Fruit fly (Drosophila melanogaster) whole organism, embryonic: ENCODE results near the gene eIF2alpha.

Experiments
- CG11398 ChIP-seq: fragments of 200-800 bp; sonication (Bioruptor generic); optimal IDR thresholded peaks from 2 replicates; lab custom pipeline; 2016; ENCODE audit warnings: missing biosample characterization, missing genetic modification characterization
- CG11696 ChIP-seq: fragments of 200-800 bp; sonication (Bioruptor generic); IDR thresholded peaks from 2 replicates; pipeline ENCODE4 v1.3.6; 2022; ENCODE audit warnings: missing biosample characterization, missing genetic modification characterization
- CG12155 ChIP-seq: fragments of 200-800 bp; sonication (Bioruptor generic); optimal IDR thresholded peaks from 3 replicates; lab custom pipeline; 2016; ENCODE audit warnings: missing biosample characterization, missing genetic modification characterization
- CG1233 ChIP-seq: fragments of 200-800 bp; sonication (Bioruptor generic); optimal IDR thresholded peaks from 4 replicates; lab custom pipeline; 2018; ENCODE audit warnings: missing biosample characterization, mild to moderate bottlenecking, missing genetic modification characterization
- CG13296 ChIP-seq: fragments of 200-800 bp; sonication (Bioruptor generic); optimal IDR thresholded peaks from 3 replicates; lab custom pipeline; 2018; ENCODE audit warnings: missing biosample characterization, mild to moderate bottlenecking, missing genetic modification characterization
- CG13775 ChIP-seq: fragments of 200-800 bp; sonication (Bioruptor generic); optimal IDR thresholded peaks from 3 replicates; lab custom pipeline; 2017; ENCODE audit warnings: missing biosample characterization, mild to moderate bottlenecking, missing genetic modification characterization
- CG14860 ChIP-seq: fragments of 200-800 bp; sonication (Bioruptor generic); IDR thresholded peaks from 3 replicates; pipeline ENCODE4 v1.3.6; 2022; ENCODE audit warnings: missing biosample characterization, missing genetic modification characterization; ENCODE audit not compliant: partially characterized antibody
- CG16863 ChIP-seq: fragments of 200-800 bp; sonication (Bioruptor generic); optimal IDR thresholded peaks from 3 replicates; lab custom pipeline; 2016; ENCODE audit warnings: missing biosample characterization, missing genetic modification characterization
- CG17568 ChIP-seq: fragments of 200-800 bp; sonication (Bioruptor generic); optimal IDR thresholded peaks from 2 replicates; lab custom pipeline; 2018; ENCODE audit warnings: missing biosample characterization, mild to moderate bottlenecking, missing genetic modification characterization, moderate library complexity
- CG17612 ChIP-seq: fragments of 200-800 bp; sonication (Bioruptor generic); IDR thresholded peaks from 2 replicates; pipeline ENCODE4 v1.3.6; 2022; ENCODE audit warnings: missing biosample characterization, missing genetic modification characterization
- CG34224 ChIP-seq: fragments of 200-800 bp; sonication (Bioruptor generic); IDR thresholded peaks from 3 replicates; pipeline ENCODE4 v1.3.6; 2022; ENCODE audit warnings: missing biosample characterization, missing genetic modification characterization; ENCODE audit not compliant: partially characterized antibody
- CG4707 ChIP-seq: fragments of 200-800 bp; sonication (Bioruptor generic); optimal IDR thresholded peaks from 2 replicates; lab custom pipeline; 2018; ENCODE audit warnings: missing biosample characterization, mild to moderate bottlenecking, missing genetic modification characterization, moderate library complexity
- CG5245 ChIP-seq: fragments of 200-800 bp; sonication (Bioruptor generic); optimal IDR thresholded peaks from 3 replicates; lab custom pipeline; 2016; ENCODE audit warnings: missing biosample characterization, missing genetic modification characterization
- CG7357 ChIP-seq: fragments of 200-800 bp; sonication (Bioruptor generic); IDR thresholded peaks from 3 replicates; pipeline ENCODE4 v1.3.6; 2022; ENCODE audit warnings: missing biosample characterization, missing genetic modification characterization
- CG7556 ChIP-seq: fragments of 200-800 bp; sonication (Bioruptor generic); optimal IDR thresholded peaks from 2 replicates; lab custom pipeline; 2017; ENCODE audit warnings: missing biosample characterization, mild to moderate bottlenecking, missing genetic modification characterization
- CG8290 ChIP-seq, 3 experiments: fragments of 200-800 bp; sonication (Bioruptor generic); optimal IDR thresholded peaks; 2 replicates each; lab custom pipeline; 2016 to 2019; ENCODE audit warnings: missing biosample characterization in 3 of 3, missing genetic modification characterization in 3 of 3, mild to moderate bottlenecking in 2 of 3, moderate library complexity in 1 of 3
- CG8924 ChIP-seq: fragments of 200-800 bp; optimal IDR thresholded peaks from 3 replicates; lab custom pipeline; 2019; ENCODE audit warnings: missing biosample characterization, mild to moderate bottlenecking, missing genetic modification characterization, moderate library complexity
- CG9437 ChIP-seq: fragments of 200-800 bp; sonication (Bioruptor generic); optimal IDR thresholded peaks from 2 replicates; lab custom pipeline; 2018; ENCODE audit warnings: missing biosample characterization, mild to moderate bottlenecking, missing genetic modification characterization
- CG9817 ChIP-seq: fragments of 200-800 bp; sonication (Bioruptor generic); optimal IDR thresholded peaks from 2 replicates; lab custom pipeline; 2018; ENCODE audit warnings: missing biosample characterization, mild to moderate bottlenecking, missing genetic modification characterization, moderate library complexity
- Dbx ChIP-seq: fragments of 200-800 bp; sonication (Bioruptor generic); IDR thresholded peaks from 3 replicates; pipeline ENCODE4 v1.3.6; 2022; ENCODE audit warnings: missing biosample characterization, missing genetic modification characterization
- Dfd ChIP-seq, 2 experiments: fragments of >200 bp; optimal IDR thresholded peaks; 2 replicates each; lab custom pipeline; 2017; ENCODE audit warnings: missing biosample characterization in 2 of 2, missing genetic modification characterization in 2 of 2
- Ets65A ChIP-seq: fragments of 200-800 bp; sonication (Bioruptor generic); peaks from one replicate; lab custom pipeline; 2016; ENCODE audit warnings: missing biosample characterization, missing genetic modification characterization
- Gug ChIP-seq: fragments of 200-800 bp; sonication (Bioruptor generic); IDR thresholded peaks from 4 replicates; pipeline ENCODE4 v1.3.6; 2022; ENCODE audit warnings: missing biosample characterization, missing genetic modification characterization
- Mes4 ChIP-seq: fragments of 200-800 bp; sonication (Bioruptor generic); optimal IDR thresholded peaks from 2 replicates; lab custom pipeline; 2016; ENCODE audit warnings: missing biosample characterization, missing genetic modification characterization
- Neu2 ChIP-seq: fragments of 200-800 bp; sonication (Bioruptor generic); optimal IDR thresholded peaks from 3 replicates; lab custom pipeline; 2016; ENCODE audit warnings: missing biosample characterization, missing genetic modification characterization, borderline replicate concordance
- Opbp ChIP-seq: fragments of 200-800 bp; sonication (Bioruptor generic); IDR thresholded peaks from 3 replicates; pipeline ENCODE4 v1.3.6; 2022; ENCODE audit warnings: missing biosample characterization, missing genetic modification characterization; ENCODE audit not compliant: partially characterized antibody
- PHDP ChIP-seq: fragments of 200-800 bp; sonication (Bioruptor generic); optimal IDR thresholded peaks from 3 replicates; lab custom pipeline; 2018; ENCODE audit warnings: missing biosample characterization, mild to moderate bottlenecking, missing genetic modification characterization, moderate library complexity
- Ravus ChIP-seq: fragments of 200-800 bp; sonication (Bioruptor generic); IDR thresholded peaks from 2 replicates; pipeline ENCODE4 v1.3.6; 2022; ENCODE audit warnings: missing biosample characterization, missing genetic modification characterization
- TFAM ChIP-seq: fragments of 200-800 bp; sonication (Bioruptor generic); optimal IDR thresholded peaks from 2 replicates; lab custom pipeline; 2017; ENCODE audit warnings: missing biosample characterization, missing genetic modification characterization, inconsistent platforms
- Trl ChIP-seq, 3 experiments: fragments of >200 bp in 2 of 3; fragments of 200-800 bp in 1 of 3; sonication (Bioruptor generic) in 1 of 3; optimal IDR thresholded peaks; 2 replicates in 1 of 3; 3 replicates in 2 of 3; lab custom pipeline; 2016 to 2017; ENCODE audit warnings: missing biosample characterization in 1 of 3, missing genetic modification characterization in 1 of 3
- Usf ChIP-seq: fragments of 200-800 bp; sonication (Bioruptor generic); optimal IDR thresholded peaks from 2 replicates; lab custom pipeline; 2017; ENCODE audit warnings: missing genotype, missing biosample characterization, missing genetic modification characterization
- ab ChIP-seq: fragments of 200-800 bp; sonication (Bioruptor generic); optimal IDR thresholded peaks from 2 replicates; lab custom pipeline; 2016; ENCODE audit warnings: missing biosample characterization, missing genetic modification characterization
- abd-A ChIP-seq: fragments of 200-800 bp; sonication (Bioruptor generic); optimal IDR thresholded peaks from 3 replicates; lab custom pipeline; 2019; ENCODE audit warnings: missing biosample characterization, mild to moderate bottlenecking, missing genetic modification characterization, moderate library complexity
- az2 ChIP-seq: fragments of 200-800 bp; sonication (Bioruptor generic); optimal IDR thresholded peaks from 3 replicates; lab custom pipeline; 2016; ENCODE audit warnings: missing biosample characterization, missing genetic modification characterization
- bcd ChIP-seq: fragments of 200-800 bp; sonication (Bioruptor generic); optimal IDR thresholded peaks from 2 replicates; lab custom pipeline; 2017; ENCODE audit warnings: missing biosample characterization, mild to moderate bottlenecking, missing genetic modification characterization
- cad ChIP-seq: fragments of >200 bp; optimal IDR thresholded peaks from 2 replicates; lab custom pipeline; 2017; ENCODE audit warnings: missing biosample characterization, missing genetic modification characterization
- corto ChIP-seq: fragments of 200-800 bp; sonication (Bioruptor generic); optimal IDR thresholded peaks from 2 replicates; lab custom pipeline; 2016; ENCODE audit warnings: missing biosample characterization, mild to moderate bottlenecking, missing genetic modification characterization, moderate library complexity
- fru ChIP-seq: fragments of >200 bp; optimal IDR thresholded peaks from 2 replicates; lab custom pipeline; 2017
- ind ChIP-seq: fragments of 200-800 bp; sonication (Bioruptor generic); optimal IDR thresholded peaks from 3 replicates; lab custom pipeline; 2016; ENCODE audit warnings: missing biosample characterization, missing genetic modification characterization
- luna ChIP-seq: fragments of 200-800 bp; sonication (Bioruptor generic); optimal IDR thresholded peaks from 2 replicates; lab custom pipeline; 2016; ENCODE audit warnings: missing biosample characterization, missing genetic modification characterization
- otp ChIP-seq: fragments of 200-800 bp; sonication (Bioruptor generic); IDR thresholded peaks from 3 replicates; pipeline ENCODE4, ENCODE4 v1.3.6; 2022; ENCODE audit warnings: missing biosample characterization, missing genetic modification characterization
- phol ChIP-seq: fragments of 200-800 bp; sonication (Bioruptor generic); optimal IDR thresholded peaks from 3 replicates; lab custom pipeline; 2018; ENCODE audit warnings: missing biosample characterization, mild to moderate bottlenecking, missing genetic modification characterization, moderate library complexity
- pum ChIP-seq: fragments of 200-800 bp; sonication (Bioruptor generic); optimal IDR thresholded peaks from 2 replicates; lab custom pipeline; 2016; ENCODE audit warnings: missing biosample characterization, missing genetic modification characterization
- row ChIP-seq: fragments of 200-800 bp; sonication (Bioruptor generic); IDR thresholded peaks from 3 replicates; pipeline ENCODE4 v1.3.6; 2022; ENCODE audit warnings: missing biosample characterization, missing genetic modification characterization
- sc ChIP-seq, 3 experiments: fragments of >200 bp in 2 of 3; fragments of 200-800 bp in 1 of 3; sonication (Bioruptor generic) in 1 of 3; optimal IDR thresholded peaks; 2 replicates in 2 of 3; 3 replicates in 1 of 3; lab custom pipeline; 2017; ENCODE audit warnings: mild to moderate bottlenecking in 1 of 3, missing biosample characterization in 1 of 3, missing genetic modification characterization in 1 of 3, missing genetic modification reagents in 1 of 3
- sisA ChIP-seq: fragments of 200-800 bp; sonication (Bioruptor generic); IDR thresholded peaks from 2 replicates; pipeline ENCODE4 v1.3.6; 2022; ENCODE audit warnings: missing biosample characterization, missing genetic modification characterization
- sna ChIP-seq: fragments of 200-800 bp; sonication (Bioruptor generic); IDR thresholded peaks from 2 replicates; pipeline ENCODE4 v1.3.6; 2022; ENCODE audit warnings: missing biosample characterization, missing genetic modification characterization; ENCODE audit not compliant: partially characterized antibody
- ssp ChIP-seq: fragments of 200-800 bp; sonication (Bioruptor generic); IDR thresholded peaks from 2 replicates; pipeline ENCODE4 v1.3.6; 2022; ENCODE audit warnings: missing biosample characterization, missing genetic modification characterization
- stwl ChIP-seq: fragments of 200-800 bp; sonication (Bioruptor generic); optimal IDR thresholded peaks from 3 replicates; lab custom pipeline; 2018; ENCODE audit warnings: missing biosample characterization, mild to moderate bottlenecking, missing genetic modification characterization, moderate library complexity
- trh ChIP-seq: fragments of 200-800 bp; sonication (Bioruptor generic); optimal IDR thresholded peaks from 2 replicates; lab custom pipeline; 2016; ENCODE audit warnings: missing biosample characterization, missing genetic modification characterization
- wdn ChIP-seq: fragments of 200-800 bp; sonication (Bioruptor generic); IDR thresholded peaks from 2 replicates; pipeline ENCODE4 v1.3.6; 2022; ENCODE audit warnings: missing biosample characterization, missing genetic modification characterization
- zen2 ChIP-seq: fragments of 200-800 bp; sonication (Bioruptor generic); IDR thresholded peaks from 3 replicates; pipeline ENCODE4 v1.3.6; 2022; ENCODE audit warnings: missing biosample characterization, missing genetic modification characterization; ENCODE audit not compliant: partially characterized antibody

Gene eIF2alpha

dm6 chrX:16484533-16484932 is 37.7 kb upstream of the eIF2alpha start:
- TF ChIP-seq row (GFP tag; lab: Robert Waterston, UW): no peak
- TF ChIP-seq CG34224 (GFP tag; lab: Robert Waterston, UW): no peak
- TF ChIP-seq stwl (tag; lab: Kevin White, UChicago): peak; percentile 46
- TF ChIP-seq Mes4 (GFP tag; lab: Kevin White, UChicago): no peak
- no peak for TF ChIP-seq CG4707 (GFP tag; lab: Kevin White, UChicago)
- TF ChIP-seq ab (GFP tag; lab: Kevin White, UChicago): no peak
- no peak for TF ChIP-seq PHDP
- TF ChIP-seq CG17612 (GFP tag; lab: Robert Waterston, UW): no peak
- peak; percentile 67 for TF ChIP-seq CG7357 (GFP tag; lab: Robert Waterston, UW)
- no peak for TF ChIP-seq CG13296 (GFP tag; lab: Kevin White, UChicago)
- no peak for TF ChIP-seq zen2
- TF ChIP-seq CG8924 (tag; lab: Kevin White, UChicago): no peak
- no peak for TF ChIP-seq TFAM (GFP tag; lab: Kevin White, UChicago)
- TF ChIP-seq ind (GFP tag; lab: Kevin White, UChicago): no peak
- TF ChIP-seq CG14860: no peak
- TF ChIP-seq ssp (GFP tag; lab: Robert Waterston, UW): peak; percentile 34
- TF ChIP-seq CG11398 (GFP tag; lab: Kevin White, UChicago): no peak
- no peak for TF ChIP-seq corto
- TF ChIP-seq sna (GFP tag; lab: Robert Waterston, UW): no peak
- peak; percentile 24 for TF ChIP-seq Neu2 (GFP tag; lab: Kevin White, UChicago)
- no peak for TF ChIP-seq CG11696 (GFP tag; lab: Robert Waterston, UW)
- TF ChIP-seq trh: no peak
- TF ChIP-seq CG17568 (GFP tag; lab: Kevin White, UChicago): no peak
- no peak for TF ChIP-seq cad
- no peak for TF ChIP-seq Usf
- no peak for TF ChIP-seq Opbp
- no peak for TF ChIP-seq CG1233
- no peak for TF ChIP-seq abd-A (tag; lab: Kevin White, UChicago)
- peak; percentile 6 for TF ChIP-seq Ets65A (GFP tag; lab: Kevin White, UChicago)
- TF ChIP-seq CG5245 (GFP tag; lab: Kevin White, UChicago): no peak
- no peak for TF ChIP-seq CG7556
- no peak for TF ChIP-seq CG13775 (GFP tag; lab: Kevin White, UChicago)
- TF ChIP-seq Dbx (GFP tag; lab: Robert Waterston, UW): no peak
- no peak for TF ChIP-seq phol
- no peak for TF ChIP-seq Gug (GFP tag; lab: Robert Waterston, UW)
- peak in 1 of 2 experiments; percentile 19 for TF ChIP-seq Dfd (GFP tag; optimal IDR thresholded peaks at IDR 0.05; lab: Kevin White, UChicago)
- TF ChIP-seq CG8290 (GFP tag; optimal IDR thresholded peaks at IDR 0.05; lab: Kevin White, UChicago): peak; percentile 93
- no peak for TF ChIP-seq CG8290 (tag; optimal IDR thresholded peaks at IDR 0.05; lab: Kevin White, UChicago)

- TF ChIP-seq CG16863 (GFP tag; lab: Kevin White, UChicago) (no peak), bcd (GFP tag; lab: Kevin White, UChicago) (no peak), wdn (GFP tag; lab: Robert Waterston, UW) (0 out of 2 replicates have a peak, but pooled peaks have one; percentile 40), otp (GFP tag; lab: Robert Waterston, UW) (no peak), luna (no peak), CG12155 (GFP tag; lab: Kevin White, UChicago) (no peak), Ravus (no peak), CG9817 (tag; lab: Kevin White, UChicago) (peak; percentile 1), CG8290 (GFP tag; optimal IDR thresholded peaks at IDR 0.05; lab: Kevin White, UChicago) (peak; percentile 50), CG8290 (tag; optimal IDR thresholded peaks at IDR 0.05; lab: Kevin White, UChicago) (peak in 1 of 2 experiments; percentile 53), CG9437 (no peak), fru (lab: Kevin White, UChicago) (no peak), az2 (GFP tag; lab: Kevin White, UChicago) (peak; percentile 3), ind (GFP tag; lab: Kevin White, UChicago) (peak; percentile 1), sc (optimal IDR thresholded peaks at IDR 0.05; lab: Kevin White, UChicago) (no peak), sc (GFP tag; optimal IDR thresholded peaks at IDR 0.05; lab: Kevin White, UChicago) (no peak), sisA (GFP tag; lab: Robert Waterston, UW) (no peak), pum (peak; percentile 41), Trl (optimal IDR thresholded peaks at IDR 0.05; lab: Kevin White, UChicago) (no peak), Trl (GFP tag; optimal IDR thresholded peaks at IDR 0.05; lab: Kevin White, UChicago) (no peak)
These were observed 11.8 kb upstream of the eIF2alpha start for dm6 chrX:16458551-16458950.
